Fruit fly (Drosophila melanogaster): ENCODE measurements around the gene CG5114.
A peak's percentile ranks its signal among the peaks of the same experiment; 100 is the strongest.

The CG5114 gene

dm6 chr3L:14971893-14972624, 10.6 kb upstream of the CG5114 start (continued):
- TF ChIP-seq nerfin-2 (GFP tag; IDR thresholded peaks at IDR 0.05; ENCODE audit: partially characterized antibody) (no peak), CG12942 (GFP tag; optimal IDR thresholded peaks at IDR 0.05) (no peak), Fer2 (tag; optimal IDR thresholded peaks at IDR 0.05) (no peak), sens (GFP tag) (peak; percentile 87), gem (tag; optimal IDR thresholded peaks at IDR 0.05) (peak; percentile 27), Chrac-16 (GFP tag; optimal IDR thresholded peaks at IDR 0.05) (peak; percentile 39), ap (GFP tag; IDR thresholded peaks at IDR 0.05) (0 out of 2 replicates have a peak, but pooled peaks have one; percentile 2), CG8388 (GFP tag; optimal IDR thresholded peaks at IDR 0.05) (no peak), ci (GFP tag; IDR thresholded peaks at IDR 0.05) (0 out of 3 replicates have a peak, but pooled peaks have one; percentile 16), scrt (GFP tag; optimal IDR thresholded peaks at IDR 0.05) (no peak), dysf (GFP tag; IDR thresholded peaks at IDR 0.05) (no peak), Hmx (GFP tag; optimal IDR thresholded peaks at IDR 0.05) (no peak), ranshi (GFP tag; IDR thresholded peaks at IDR 0.05) (no peak), Nf-YC (tag; optimal IDR thresholded peaks at IDR 0.05) (peak; percentile 74), CG1233 (GFP tag; optimal IDR thresholded peaks at IDR 0.05) (peak; percentile 15), ERR (GFP tag; optimal IDR thresholded peaks at IDR 0.05) (no peak), gro (GFP tag; optimal IDR thresholded peaks at IDR 0.05) (no peak), Fer3 (tag; optimal IDR thresholded peaks at IDR 0.05) (no peak), CG12155 (GFP tag; optimal IDR thresholded peaks at IDR 0.05) (no peak), hth (optimal IDR thresholded peaks at IDR 0.05) (peak; percentile 96), D (optimal IDR thresholded peaks at IDR 0.05) (peak; percentile 31), D (GFP tag; optimal IDR thresholded peaks at IDR 0.05) (peak; percentile 32), Elba2 (GFP tag; optimal IDR thresholded peaks at IDR 0.05) (peak; percentile 94), CG13894 (tag; optimal IDR thresholded peaks at IDR 0.05) (no peak), CG17328 (GFP tag; IDR thresholded peaks at IDR 0.05) (peak; percentile 51), stc (GFP tag; IDR thresholded peaks at IDR 0.05) (no peak), dpn (GFP tag; optimal IDR thresholded peaks at IDR 0.05) (no peak), lola (GFP tag; optimal IDR thresholded peaks at IDR 0.05) (peak in 1 of 3 experiments; percentile 57), stwl (tag; optimal IDR thresholded peaks at IDR 0.05) (no peak), oc (tag; optimal IDR thresholded peaks at IDR 0.05) (peak; percentile 18), chif (GFP tag; optimal IDR thresholded peaks at IDR 0.05) (peak in 1 of 2 experiments; percentile 65), tll (GFP tag; optimal IDR thresholded peaks at IDR 0.05) (peak in 1 of 2 experiments; percentile 89), HmgD (GFP tag; optimal IDR thresholded peaks at IDR 0.05) (no peak), pita (GFP tag; optimal IDR thresholded peaks at IDR 0.05) (no peak), nerfin-1 (tag; optimal IDR thresholded peaks at IDR 0.05) (peak; percentile 63), CG3726 (GFP tag; IDR thresholded peaks at IDR 0.05) (no peak), Nf-YB (GFP tag; optimal IDR thresholded peaks at IDR 0.05) (peak; percentile 89), CG4404 (GFP tag; IDR thresholded peaks at IDR 0.05) (peak; percentile 79; the same call in 1 of the 2 replicates), Nf-YA (GFP tag; IDR thresholded peaks at IDR 0.05) (no peak), CG4707 (GFP tag; optimal IDR thresholded peaks at IDR 0.05) (no peak), ash1 (GFP tag; optimal IDR thresholded peaks at IDR 0.05) (no peak), ems (GFP tag; optimal IDR thresholded peaks at IDR 0.05) (no peak), dati (GFP tag; IDR thresholded peaks at IDR 0.05) (no peak), grn (GFP tag; optimal IDR thresholded peaks at IDR 0.05) (peak; percentile 22), CG30431 (GFP tag; optimal IDR thresholded peaks at IDR 0.05) (peak; percentile 33), CG6683 (GFP tag; optimal IDR thresholded peaks at IDR 0.05) (no peak), CG18764 (GFP tag; optimal IDR thresholded peaks at IDR 0.05) (peak; percentile 1), CG5180 (GFP tag; optimal IDR thresholded peaks at IDR 0.05) (no peak), Aef1 (GFP tag; IDR thresholded peaks at IDR 0.05) (no peak), gcm (GFP tag; optimal IDR thresholded peaks at IDR 0.05) (no peak)

Data from whole organism, embryonic.